Worm (Caenorhabditis elegans) whole organism, late embryonic: ENCODE data around the gene Y105C5A.508.

Source experiments
- K09A11.1 ChIP-seq: sonication (generic microtip); optimal IDR thresholded peaks from 2 replicates; lab custom pipeline; 2017; ENCODE audit warnings: antibody characterized with exemption, mild to moderate bottlenecking, missing genetic modification characterization, missing compliant biosample characterization; ENCODE audit not compliant: insufficient read depth
- ama-1 ChIP-seq: fragments of 150-350 bp; optimal IDR thresholded peaks from 2 replicates; lab custom pipeline; 2014
- elt-2 ChIP-seq: sonication (generic microtip); optimal IDR thresholded peaks from 2 replicates; lab custom pipeline; 2016; ENCODE audit warnings: missing genetic modification reagents, missing genetic modification characterization, missing compliant biosample characterization
- ets-4 ChIP-seq: sonication (generic microtip); optimal IDR thresholded peaks from 2 replicates; lab custom pipeline; 2016; ENCODE audit warnings: missing genetic modification characterization, missing compliant biosample characterization
- fkh-10 ChIP-seq: fragments of 150-350 bp; optimal IDR thresholded peaks from 2 replicates; lab custom pipeline; 2014; ENCODE audit warnings: missing biosample characterization, missing genetic modification reagents, missing genetic modification characterization
- fkh-6 ChIP-seq: sonication (generic microtip); optimal IDR thresholded peaks from 2 replicates; lab custom pipeline; 2016; ENCODE audit warnings: missing genetic modification characterization, missing compliant biosample characterization
- hlh-30 ChIP-seq: sonication (generic microtip); optimal IDR thresholded peaks from 2 replicates; lab custom pipeline; 2017; ENCODE audit warnings: antibody characterized with exemption, missing genetic modification characterization, missing compliant biosample characterization; ENCODE audit not compliant: insufficient read depth
- mec-3 ChIP-seq: sonication (generic microtip); optimal IDR thresholded peaks from 2 replicates; lab custom pipeline; 2016; ENCODE audit warnings: borderline replicate concordance, missing genetic modification characterization, missing compliant biosample characterization
- pag-3 ChIP-seq: sonication (generic microtip); optimal IDR thresholded peaks from 2 replicates; lab custom pipeline; 2016; ENCODE audit warnings: missing compliant biosample characterization, missing genetic modification characterization, borderline replicate concordance
- sox-4 ChIP-seq: sonication (generic microtip); optimal IDR thresholded peaks from 2 replicates; lab custom pipeline; 2017; ENCODE audit warnings: mild to moderate bottlenecking, missing genetic modification characterization, inconsistent platforms, missing compliant biosample characterization

ce11 chrIV:15564327-15564726 is 19.4 kb upstream of the Y105C5A.508 start, which contains the start of gene Y105C5A.1:
- TF ChIP-seq ets-4 = no peak
- no peak for TF ChIP-seq ama-1 (lab: Kevin White, UChicago)
- TF ChIP-seq elt-2 (tag; lab: Kevin White, UChicago) = no peak
- TF ChIP-seq hlh-30 (tag; lab: Kevin White, UChicago) = no peak
- TF ChIP-seq pag-3 (tag; lab: Kevin White, UChicago) = no peak
- no peak for TF ChIP-seq fkh-10 (GFP tag; lab: Kevin White, UChicago)
- TF ChIP-seq fkh-6 = no peak
- no peak for TF ChIP-seq sox-4 (tag; lab: Kevin White, UChicago)
- TF ChIP-seq mec-3 (tag; lab: Kevin White, UChicago) = no peak
- no peak for TF ChIP-seq K09A11.1 (tag; lab: Kevin White, UChicago)
